Worm (Caenorhabditis elegans) whole organism, L3 larva: ENCODE measurements around the gene clec-204.

Experiments
- R02D3.7 ChIP-seq: fragments of 150-350 bp; optimal IDR thresholded peaks from 2 replicates; lab custom pipeline; 2014; ENCODE audit warnings: missing biosample characterization, missing genetic modification characterization
- ZK546.5 ChIP-seq: sonication (generic microtip); optimal IDR thresholded peaks from 2 replicates; lab custom pipeline; 2017; ENCODE audit warnings: missing biosample characterization, missing genetic modification characterization
- aly-2 ChIP-seq: fragments of 150-350 bp; optimal IDR thresholded peaks from 2 replicates; lab custom pipeline; 2014; ENCODE audit warnings: missing biosample characterization, missing genetic modification characterization
- ama-1 ChIP-seq: fragments of 150-350 bp; optimal IDR thresholded peaks from 2 replicates; lab custom pipeline; 2018
- ceh-28 ChIP-seq: fragments of 150-350 bp; optimal IDR thresholded peaks from 2 replicates; lab custom pipeline; 2014; ENCODE audit warnings: missing biosample characterization, missing genetic modification reagents, missing genetic modification characterization
- ceh-9 ChIP-seq: sonication (generic microtip); optimal IDR thresholded peaks from 2 replicates; lab custom pipeline; 2018; ENCODE audit warnings: missing biosample characterization, missing genetic modification characterization
- egl-27 ChIP-seq: sonication (generic microtip); optimal IDR thresholded peaks from 4 replicates; lab custom pipeline; 2017; ENCODE audit warnings: missing biosample characterization, missing genetic modification reagents, missing genetic modification characterization
- elt-1 ChIP-seq: fragments of 150-350 bp; optimal IDR thresholded peaks from 2 replicates; lab custom pipeline; 2014; ENCODE audit warnings: missing biosample characterization, missing genetic modification characterization
- elt-2 ChIP-seq: sonication (generic microtip); optimal IDR thresholded peaks from 2 replicates; lab custom pipeline; 2016; ENCODE audit warnings: missing genetic modification reagents, mild to moderate bottlenecking, missing genetic modification characterization, missing compliant biosample characterization
- elt-3 ChIP-seq, 3 experiments: fragments of 150-350 bp in 1 of 3; sonication (generic microtip) in 2 of 3; optimal IDR thresholded peaks; 2 replicates in 2 of 3; 4 replicates in 1 of 3; lab custom pipeline; 2014 to 2017; ENCODE audit warnings: missing biosample characterization in 3 of 3, missing genetic modification characterization in 3 of 3
- eor-1 ChIP-seq, 2 experiments: fragments of 150-350 bp; optimal IDR thresholded peaks; 2 replicates each; lab custom pipeline; 2014 to 2018; ENCODE audit warnings: missing biosample characterization in 2 of 2, missing genetic modification characterization in 2 of 2
- hmg-11 ChIP-seq: sonication (generic microtip); optimal IDR thresholded peaks from 2 replicates; lab custom pipeline; 2016; ENCODE audit warnings: missing genetic modification characterization, missing compliant biosample characterization
- jun-1 ChIP-seq: fragments of 150-350 bp; optimal IDR thresholded peaks from 2 replicates; lab custom pipeline; 2014; ENCODE audit warnings: missing biosample characterization, missing genetic modification reagents, missing genetic modification characterization
- lin-15B ChIP-seq: fragments of 150-350 bp; optimal IDR thresholded peaks from 2 replicates; lab custom pipeline; 2014; ENCODE audit warnings: missing biosample characterization, missing genetic modification characterization
- lin-39 ChIP-seq: fragments of 150-350 bp; optimal IDR thresholded peaks from 2 replicates; lab custom pipeline; 2018; ENCODE audit warnings: missing biosample characterization, missing genetic modification reagents, missing genetic modification characterization
- mdl-1 ChIP-seq: fragments of 150-350 bp; optimal IDR thresholded peaks from 2 replicates; lab custom pipeline; 2014; ENCODE audit warnings: missing biosample characterization, missing genetic modification characterization
- nfya-1 ChIP-seq: sonication (generic microtip); optimal IDR thresholded peaks from 2 replicates; lab custom pipeline; 2017; ENCODE audit warnings: missing genetic modification characterization, mild to moderate bottlenecking, missing compliant biosample characterization, antibody characterized with exemption, moderate library complexity; ENCODE audit not compliant: insufficient read depth
- nhr-11 ChIP-seq: fragments of 150-350 bp; optimal IDR thresholded peaks from 2 replicates; lab custom pipeline; 2014; ENCODE audit warnings: missing biosample characterization, missing genetic modification characterization
- nhr-23 ChIP-seq: fragments of 150-350 bp; optimal IDR thresholded peaks from 2 replicates; lab custom pipeline; 2014; ENCODE audit warnings: missing biosample characterization, missing genetic modification reagents, missing genetic modification characterization
- nhr-25 ChIP-seq: sonication (generic microtip); optimal IDR thresholded peaks from 2 replicates; lab custom pipeline; 2017; ENCODE audit warnings: missing biosample characterization, missing genetic modification characterization
- nhr-28 ChIP-seq: fragments of 150-350 bp; optimal IDR thresholded peaks from 2 replicates; lab custom pipeline; 2014; ENCODE audit warnings: missing biosample characterization, missing genetic modification characterization
- nhr-43 ChIP-seq: sonication (generic microtip); optimal IDR thresholded peaks from 2 replicates; lab custom pipeline; 2016; ENCODE audit warnings: mild to moderate bottlenecking, missing genetic modification characterization, missing compliant biosample characterization; ENCODE audit not compliant: poor library complexity, severe bottlenecking
- nhr-67 ChIP-seq: fragments of 150-350 bp; optimal IDR thresholded peaks from 2 replicates; lab custom pipeline; 2014; ENCODE audit warnings: missing biosample characterization, missing genetic modification characterization
- nhr-77 ChIP-seq: fragments of 150-350 bp; optimal IDR thresholded peaks from 2 replicates; lab custom pipeline; 2014; ENCODE audit warnings: missing biosample characterization, missing genetic modification characterization
- pha-4 ChIP-seq: fragments of 150-350 bp; optimal IDR thresholded peaks from 2 replicates; lab custom pipeline; 2014; ENCODE audit warnings: missing biosample characterization, missing genetic modification reagents, missing genetic modification characterization
- sea-2 ChIP-seq: fragments of 150-350 bp; sonication (generic microtip); optimal IDR thresholded peaks from 4 replicates; lab custom pipeline; 2014; ENCODE audit warnings: missing biosample characterization, missing genetic modification reagents, missing genetic modification characterization
- skn-1 ChIP-seq: fragments of 150-350 bp; optimal IDR thresholded peaks from 2 replicates; lab custom pipeline; 2014; ENCODE audit warnings: missing biosample characterization, missing genetic modification characterization
- tbx-2 ChIP-seq: sonication (generic microtip); optimal IDR thresholded peaks from 2 replicates; lab custom pipeline; 2016; ENCODE audit warnings: mild to moderate bottlenecking, missing genetic modification characterization, missing compliant biosample characterization
- unc-39 ChIP-seq: sonication (generic microtip); optimal IDR thresholded peaks from 4 replicates; lab custom pipeline; 2017; ENCODE audit warnings: missing biosample characterization, missing genetic modification characterization
- unc-62 ChIP-seq: fragments of 150-350 bp; sonication (generic microtip); optimal IDR thresholded peaks from 4 replicates; lab custom pipeline; 2014; ENCODE audit warnings: missing biosample characterization, missing genetic modification reagents, missing genetic modification characterization
- zag-1 ChIP-seq: fragments of 150-350 bp; optimal IDR thresholded peaks from 2 replicates; lab custom pipeline; 2014; ENCODE audit warnings: missing biosample characterization, missing genetic modification characterization
- ztf-4 ChIP-seq: fragments of 150-350 bp; optimal IDR thresholded peaks from 2 replicates; lab custom pipeline; 2014; ENCODE audit warnings: missing biosample characterization, missing genetic modification characterization

The clec-204 gene

ce11 chrV:1781922-1782321 is 25.0 kb downstream of the clec-204 start, which contains the start of gene F36H9.5:
Gene F36H9.5 (minus strand): TSS chrV:1782022.
- no peak for TF ChIP-seq sea-2 (GFP tag; lab: Kevin White, UChicago)
- TF ChIP-seq ceh-9 (tag; lab: Kevin White, UChicago), result no peak
- TF ChIP-seq eor-1 (tag; optimal IDR thresholded peaks at IDR 0.05; lab: Kevin White, UChicago), result no peak
- TF ChIP-seq hmg-11 (tag; lab: Kevin White, UChicago), result no peak
- TF ChIP-seq nhr-28 (tag; lab: Kevin White, UChicago), result no peak
- TF ChIP-seq, all 47 proteins: peak for 0

- no peak for TF ChIP-seq nhr-77 (tag; lab: Kevin White, UChicago)
- no peak for TF ChIP-seq pha-4 (tag; lab: Kevin White, UChicago)
- TF ChIP-seq nhr-67 (tag; lab: Kevin White, UChicago), result no peak
- no peak for TF ChIP-seq aly-2 (tag; lab: Kevin White, UChicago)
- TF ChIP-seq elt-2 (tag; lab: Kevin White, UChicago), result no peak
- no peak for TF ChIP-seq tbx-2
- no peak for TF ChIP-seq ceh-9 (tag; lab: Kevin White, UChicago)
- no peak for TF ChIP-seq jun-1 (tag; lab: Kevin White, UChicago)
- TF ChIP-seq skn-1 (tag; lab: Kevin White, UChicago), result no peak
- no peak for TF ChIP-seq unc-62 (GFP tag; lab: Kevin White, UChicago)
- no peak for TF ChIP-seq lin-15B (tag; lab: Kevin White, UChicago)
- TF ChIP-seq zag-1 (tag; lab: Kevin White, UChicago), result no peak
- TF ChIP-seq ceh-28 (tag; lab: Kevin White, UChicago), result no peak
- no peak for TF ChIP-seq ZK546.5
- TF ChIP-seq nhr-25 (tag; lab: Kevin White, UChicago), result no peak
- no peak for TF ChIP-seq hmg-11 (tag; lab: Kevin White, UChicago)
- no peak for TF ChIP-seq nhr-43 (tag; lab: Kevin White, UChicago)
- no peak for TF ChIP-seq nfya-1
- TF ChIP-seq unc-39 (tag; lab: Kevin White, UChicago), result no peak
- TF ChIP-seq lin-39 (tag; lab: Kevin White, UChicago), result no peak
- TF ChIP-seq, all 47 proteins: peak for 0
Observed at ce11 chrV:1788157-1788556, 31.2 kb downstream of the clec-204 start, which contains the start of gene F36H9.2. Gene F36H9.2 (plus strand): TSS chrV:1788457.

ce11 chrV:1789495-1789894 is 32.5 kb downstream of the clec-204 start:
- TF ChIP-seq nhr-77 (tag; lab: Kevin White, UChicago) (no peak), nfya-1 (peak; percentile 24), nhr-28 (tag; lab: Kevin White, UChicago) (no peak), tbx-2 (peak; percentile 8), nhr-43 (tag; lab: Kevin White, UChicago) (peak; percentile 92), nhr-25 (tag; lab: Kevin White, UChicago) (peak; percentile 93), ceh-9 (tag; lab: Kevin White, UChicago) (no peak), elt-1 (tag; lab: Kevin White, UChicago) (peak; percentile 11), elt-3 (tag; optimal IDR thresholded peaks at IDR 0.05; lab: Kevin White, UChicago) (peak in 1 of 3 experiments; percentile 16), nhr-23 (tag; lab: Kevin White, UChicago) (peak; percentile 28)

ce11 chrV:1794218-1794617 is 37.3 kb downstream of the clec-204 start, which contains the start of gene F36H9.1:
Gene F36H9.1 (plus strand): TSS chrV:1794518.
- no peak for TF ChIP-seq nhr-67 (tag; lab: Kevin White, UChicago)
- TF ChIP-seq jun-1 (tag; lab: Kevin White, UChicago), result no peak
- no peak for TF ChIP-seq R02D3.7 (tag; lab: Kevin White, UChicago)
- TF ChIP-seq elt-2 (tag; lab: Kevin White, UChicago), result no peak
- no peak for TF ChIP-seq egl-27 (tag; lab: Kevin White, UChicago)
- no peak for TF ChIP-seq nhr-28 (tag; lab: Kevin White, UChicago)

DNA sequence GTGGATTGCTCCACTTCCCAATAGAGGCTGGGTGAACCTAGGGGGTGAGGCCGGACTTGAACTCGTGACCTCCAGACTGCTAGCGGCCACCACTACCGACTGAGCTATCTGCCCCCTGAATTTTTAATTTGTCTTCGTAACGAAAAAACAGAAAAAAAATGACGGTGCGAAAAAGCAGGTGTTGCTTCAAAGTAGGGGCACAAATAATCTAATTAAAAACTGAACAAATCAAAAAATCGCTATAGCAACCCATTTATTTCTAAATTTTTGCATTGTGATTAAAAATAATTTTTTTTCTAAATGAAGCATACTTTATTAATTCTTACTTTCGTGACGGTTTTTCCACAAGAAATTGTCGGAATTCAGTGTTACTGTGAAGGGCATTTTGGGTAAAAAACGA is 40.9 kb downstream of the clec-204 start, which contains the start of gene F36H9.10:
Gene F36H9.10 (plus strand): TSS at position 301 of the 400 bp plus-strand sequence.
- no peak for TF ChIP-seq aly-2 (tag; lab: Kevin White, UChicago)
- TF ChIP-seq nhr-11 (tag; lab: Kevin White, UChicago), result no peak
- TF ChIP-seq ceh-9 (tag; lab: Kevin White, UChicago), result no peak
- no peak for TF ChIP-seq elt-2 (tag; lab: Kevin White, UChicago)
- no peak for TF ChIP-seq mdl-1 (tag; lab: Kevin White, UChicago)
- no peak for TF ChIP-seq ama-1 (lab: Kevin White, UChicago)
- TF ChIP-seq eor-1 (tag; optimal IDR thresholded peaks at IDR 0.05; lab: Kevin White, UChicago), result no peak
- no peak for TF ChIP-seq nhr-67 (tag; lab: Kevin White, UChicago)
- no peak for TF ChIP-seq nfya-1
- TF ChIP-seq ceh-28 (tag; lab: Kevin White, UChicago), result no peak
- no peak for TF ChIP-seq ztf-4 (tag; lab: Kevin White, UChicago)
